Worm (Caenorhabditis elegans) whole organism, young adult: Measurements from ENCODE around the gene Y22D7AL.9.

Source experiments
- F57C9.4 ChIP-seq: sonication (generic microtip); optimal IDR thresholded peaks from 2 replicates; lab custom pipeline; 2017; ENCODE audit warnings: mild to moderate bottlenecking, missing genetic modification characterization, missing compliant biosample characterization
- aptf-3 ChIP-seq: fragments of 200-800 bp; sonication (Bioruptor generic); IDR thresholded peaks from 2 replicates; pipeline ENCODE4 v1.3.6; 2022; ENCODE audit warnings: missing genetic modification characterization, missing compliant biosample characterization
- attf-6 ChIP-seq: fragments of 200-800 bp; sonication (Bioruptor generic); IDR thresholded peaks from 2 replicates; pipeline ENCODE4 v1.3.6; 2022; ENCODE audit warnings: missing genetic modification reagents, missing genetic modification characterization, missing compliant biosample characterization
- ceh-100 ChIP-seq: fragments of 200-800 bp; sonication (Bioruptor generic); IDR thresholded peaks from 2 replicates; pipeline ENCODE4 v1.3.6; 2022; ENCODE audit warnings: missing genetic modification reagents, missing genetic modification characterization, missing compliant biosample characterization
- fkh-3 ChIP-seq: sonication (generic microtip); optimal IDR thresholded peaks from 2 replicates; lab custom pipeline; 2016; ENCODE audit warnings: mild to moderate bottlenecking, missing genetic modification characterization, missing compliant biosample characterization
- hmg-1.2 ChIP-seq: fragments of 200-800 bp; sonication (Bioruptor generic); IDR thresholded peaks from 2 replicates; pipeline ENCODE4 v1.3.6; 2022; ENCODE audit warnings: missing genetic modification reagents, missing genetic modification characterization, missing compliant biosample characterization
- let-607 ChIP-seq, 2 experiments: fragments of 200-800 bp in 1 of 2; sonication (Bioruptor generic) in 1 of 2; sonication (generic microtip) in 1 of 2; optimal IDR thresholded peaks; 2 replicates each; lab custom pipeline; 2016 to 2018; ENCODE audit warnings: mild to moderate bottlenecking in 2 of 2, missing compliant biosample characterization in 2 of 2, missing genetic modification characterization in 2 of 2, moderate library complexity in 2 of 2, missing genotype in 1 of 2
- nfya-2 ChIP-seq: fragments of 200-800 bp; sonication (Bioruptor generic); IDR thresholded peaks from 2 replicates; pipeline ENCODE4 v1.3.6; 2022; ENCODE audit warnings: missing genetic modification reagents, missing genetic modification characterization, missing compliant biosample characterization
- nhr-120 ChIP-seq: fragments of 200-800 bp; sonication (Bioruptor generic); IDR thresholded peaks from 2 replicates; pipeline ENCODE4 v1.3.6; 2022; ENCODE audit warnings: missing genetic modification characterization, missing compliant biosample characterization
- rcor-1 ChIP-seq: fragments of 200-800 bp; sonication (Bioruptor generic); IDR thresholded peaks from 2 replicates; pipeline ENCODE4 v1.3.6; 2022; ENCODE audit warnings: missing genetic modification reagents, missing genetic modification characterization, missing compliant biosample characterization
- snpc-1.1 ChIP-seq: sonication (generic microtip); optimal IDR thresholded peaks from 2 replicates; lab custom pipeline; 2017; ENCODE audit warnings: missing genetic modification characterization, mild to moderate bottlenecking, missing compliant biosample characterization, antibody characterized with exemption, moderate library complexity, missing genotype, missing genetic modification reagents; ENCODE audit not compliant: insufficient read depth
- snpc-1.3 ChIP-seq: sonication (generic microtip); optimal IDR thresholded peaks from 2 replicates; lab custom pipeline; 2017; ENCODE audit warnings: missing genetic modification characterization, mild to moderate bottlenecking, missing compliant biosample characterization, antibody characterized with exemption, moderate library complexity, missing genotype, missing genetic modification reagents; ENCODE audit not compliant: insufficient read depth
- ztf-26 ChIP-seq: sonication (generic microtip); optimal IDR thresholded peaks from 2 replicates; lab custom pipeline; 2017; ENCODE audit warnings: missing genetic modification characterization, missing compliant biosample characterization

Gene Y22D7AL.9

DNA sequence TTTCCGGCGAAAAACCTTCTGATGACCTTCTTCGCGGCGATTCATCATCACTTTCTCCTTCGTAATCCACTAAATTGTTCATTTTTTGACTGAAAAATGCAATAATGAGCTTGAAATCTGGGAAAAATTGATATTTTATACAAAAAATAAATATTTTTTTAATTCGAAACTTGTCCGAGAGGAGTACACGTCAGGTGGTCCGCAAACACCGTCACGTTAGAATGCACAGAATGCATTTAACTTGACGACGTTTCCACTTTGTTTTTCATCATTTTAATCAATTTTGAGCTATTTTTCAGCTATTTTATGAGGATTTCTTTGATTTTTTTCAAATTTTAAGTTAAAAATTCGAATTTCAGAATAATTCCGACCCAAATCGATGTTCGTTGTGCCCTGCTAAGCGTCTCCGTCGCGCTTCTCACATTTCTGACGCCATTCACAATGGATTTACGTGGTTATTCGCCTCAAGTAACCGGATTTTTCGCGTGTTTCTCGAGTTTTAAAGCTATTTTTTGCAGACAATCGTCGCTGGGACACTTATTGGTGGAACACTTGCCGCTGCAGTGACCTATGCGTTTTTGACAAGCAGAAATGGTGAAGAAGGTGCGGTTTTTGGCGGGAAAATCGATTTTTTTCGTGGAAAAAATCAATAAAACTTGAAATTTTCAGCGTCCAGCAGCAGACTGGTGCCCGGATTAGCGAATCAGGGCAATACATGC is 55.2 kb downstream of the Y22D7AL.9 start, which contains the start of the genes eelo-1 and Y67D2.2 (continued):
- TF ChIP-seq hmg-1.2 (GFP tag; lab: Robert Waterston, UW) (no peak), nfya-2 (GFP tag; lab: Robert Waterston, UW) (no peak), let-607 (tag; optimal IDR thresholded peaks at IDR 0.05; lab: Kevin White, UChicago) (no peak), aptf-3 (GFP tag; lab: Robert Waterston, UW) (no peak), attf-6 (no peak), F57C9.4 (tag; lab: Kevin White, UChicago) (no peak), ztf-26 (tag; lab: Kevin White, UChicago) (no peak), nhr-120 (no peak), ceh-100 (GFP tag; lab: Robert Waterston, UW) (no peak), snpc-1.1 (tag; lab: Kevin White, UChicago) (no peak), snpc-1.3 (tag; lab: Kevin White, UChicago) (peak; percentile 13), rcor-1 (GFP tag; lab: Robert Waterston, UW) (no peak), fkh-3 (tag; lab: Kevin White, UChicago) (no peak)
